Fruit fly (Drosophila melanogaster): ENCODE data around the gene CG6793.

CG6793 gene

DNA sequence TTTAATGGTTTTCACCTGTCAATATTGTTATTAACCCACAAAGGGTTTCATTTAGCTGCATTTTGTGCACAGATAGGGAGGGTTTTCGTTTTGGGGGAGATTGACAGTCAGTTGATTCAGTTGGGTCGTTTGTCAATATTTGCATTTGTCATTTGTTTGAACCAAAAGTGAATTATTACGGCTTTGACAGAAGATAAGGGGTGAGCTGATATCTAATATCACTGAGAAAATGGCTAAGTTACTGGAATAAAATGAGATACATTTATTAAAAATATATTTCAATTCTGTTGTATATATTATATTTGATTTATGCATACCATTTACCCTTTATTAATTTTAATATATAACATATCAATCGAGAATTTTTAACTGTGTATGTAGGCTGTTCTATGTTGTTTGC is 41.7 kb downstream of the CG6793 start (continued):
- peak; percentile 65 for TF ChIP-seq Blimp-1 (GFP tag; optimal IDR thresholded peaks at IDR 0.05)
- peak; percentile 60 for TF ChIP-seq unpg (GFP tag; optimal IDR thresholded peaks at IDR 0.05)
- peak; percentile 3 for TF ChIP-seq sug (tag; optimal IDR thresholded peaks at IDR 0.05)
- TF ChIP-seq Jarid2 (GFP tag; optimal IDR thresholded peaks at IDR 0.05): peak; percentile 7
- TF ChIP-seq Dfd (GFP tag; optimal IDR thresholded peaks at IDR 0.05): no peak
- no peak for TF ChIP-seq Tbp (GFP tag; optimal IDR thresholded peaks at IDR 0.05)
- TF ChIP-seq odd (GFP tag; optimal IDR thresholded peaks at IDR 0.05): peak; percentile 68
- TF ChIP-seq CG7271 (tag; optimal IDR thresholded peaks at IDR 0.05): no peak
- TF ChIP-seq org-1 (GFP tag; optimal IDR thresholded peaks at IDR 0.05): peak; percentile 37
- TF ChIP-seq fd96Cb (tag; optimal IDR thresholded peaks at IDR 0.05): peak; percentile 49
- no peak for TF ChIP-seq Ets65A (GFP tag)
- TF ChIP-seq CG12071 (GFP tag; optimal IDR thresholded peaks at IDR 0.05): peak; percentile 66
- TF ChIP-seq gcm2 (GFP tag; optimal IDR thresholded peaks at IDR 0.05): no peak
- no peak for TF ChIP-seq ro (GFP tag; IDR thresholded peaks at IDR 0.05)
- peak; percentile 70 for TF ChIP-seq fd102C (GFP tag; optimal IDR thresholded peaks at IDR 0.05)
- no peak for TF ChIP-seq maf-S (GFP tag; optimal IDR thresholded peaks at IDR 0.05)
- TF ChIP-seq CG1602 (GFP tag; optimal IDR thresholded peaks at IDR 0.05): peak; percentile 9
- peak; percentile 78 for TF ChIP-seq CG3407 (GFP tag; optimal IDR thresholded peaks at IDR 0.05)
- TF ChIP-seq CG13424 (tag; optimal IDR thresholded peaks at IDR 0.05): peak; percentile 55
- no peak for TF ChIP-seq CG14860 (GFP tag; IDR thresholded peaks at IDR 0.05; ENCODE audit: partially characterized antibody)
- no peak for TF ChIP-seq CG10274 (GFP tag; optimal IDR thresholded peaks at IDR 0.05)
- TF ChIP-seq CG17361 (GFP tag; IDR thresholded peaks at IDR 0.05): 0 out of 3 replicates have a peak, but pooled peaks have one; percentile 42
- peak; percentile 70 for TF ChIP-seq gem (tag; optimal IDR thresholded peaks at IDR 0.05)
- TF ChIP-seq grau (tag; optimal IDR thresholded peaks at IDR 0.05): peak; percentile 41
- peak; percentile 31 for TF ChIP-seq CG4854 (GFP tag; optimal IDR thresholded peaks at IDR 0.05)
- TF ChIP-seq CG8290 (GFP tag; optimal IDR thresholded peaks at IDR 0.05): peak; percentile 48
- TF ChIP-seq CG8290 (tag; optimal IDR thresholded peaks at IDR 0.05): peak; percentile 36 to 79
- peak; percentile 44; the same call in 1 of the 2 replicates for TF ChIP-seq ranshi (GFP tag; IDR thresholded peaks at IDR 0.05)
- peak; percentile 50 for TF ChIP-seq CG12219 (GFP tag; optimal IDR thresholded peaks at IDR 0.05)
- no peak for TF ChIP-seq GATAe (GFP tag; conservative IDR thresholded peaks at IDR 0.05)
- TF ChIP-seq CG10147 (GFP tag; optimal IDR thresholded peaks at IDR 0.05): peak; percentile 6
- no peak for TF ChIP-seq cg (GFP tag; optimal IDR thresholded peaks at IDR 0.05)
- TF ChIP-seq gsb-n (tag; optimal IDR thresholded peaks at IDR 0.05): peak; percentile 66
- TF ChIP-seq CG1233 (GFP tag; optimal IDR thresholded peaks at IDR 0.05): peak; percentile 79
- TF ChIP-seq hb (GFP tag; IDR thresholded peaks at IDR 0.05; ENCODE audit: partially characterized antibody): no peak
- peak; percentile 12 for TF ChIP-seq oc (tag; optimal IDR thresholded peaks at IDR 0.05)
- peak; percentile 24; the same call in 2 of the 3 replicates for TF ChIP-seq tgo (GFP tag; IDR thresholded peaks at IDR 0.05)
- 0 out of 3 replicates have a peak, but pooled peaks have one; percentile 23 for TF ChIP-seq zfh1 (GFP tag; IDR thresholded peaks at IDR 0.05)
- TF ChIP-seq CG12659 (GFP tag; optimal IDR thresholded peaks at IDR 0.05): peak; percentile 40
- peak; percentile 57 for TF ChIP-seq CG4328 (GFP tag; optimal IDR thresholded peaks at IDR 0.05)
- TF ChIP-seq zen (tag; optimal IDR thresholded peaks at IDR 0.05): no peak
- TF ChIP-seq CG15011 (GFP tag; optimal IDR thresholded peaks at IDR 0.05): peak; percentile 44
- TF ChIP-seq CG32767 (GFP tag; IDR thresholded peaks at IDR 0.05): peak; percentile 26; the same call in 1 of the 2 replicates
- no peak for TF ChIP-seq CG42726 (GFP tag; IDR thresholded peaks at IDR 0.05; ENCODE audit: partially characterized antibody)
- peak; percentile 72 for TF ChIP-seq tap (tag; optimal IDR thresholded peaks at IDR 0.05)
- no peak for TF ChIP-seq mirr (GFP tag; optimal IDR thresholded peaks at IDR 0.05)
- peak; percentile 31; the same call in 1 of the 2 replicates for TF ChIP-seq HLH3B (GFP tag; IDR thresholded peaks at IDR 0.05)
- TF ChIP-seq CG18764 (GFP tag; optimal IDR thresholded peaks at IDR 0.05): peak; percentile 45
- no peak for TF ChIP-seq Oaz (GFP tag; IDR thresholded peaks at IDR 0.05)
- TF ChIP-seq CG11504 (tag; optimal IDR thresholded peaks at IDR 0.05): peak; percentile 49
- peak; percentile 39 for TF ChIP-seq CG12104 (GFP tag; optimal IDR thresholded peaks at IDR 0.05)
